Worm (Caenorhabditis elegans): ENCODE data around the gene cyk-4.

DNA sequence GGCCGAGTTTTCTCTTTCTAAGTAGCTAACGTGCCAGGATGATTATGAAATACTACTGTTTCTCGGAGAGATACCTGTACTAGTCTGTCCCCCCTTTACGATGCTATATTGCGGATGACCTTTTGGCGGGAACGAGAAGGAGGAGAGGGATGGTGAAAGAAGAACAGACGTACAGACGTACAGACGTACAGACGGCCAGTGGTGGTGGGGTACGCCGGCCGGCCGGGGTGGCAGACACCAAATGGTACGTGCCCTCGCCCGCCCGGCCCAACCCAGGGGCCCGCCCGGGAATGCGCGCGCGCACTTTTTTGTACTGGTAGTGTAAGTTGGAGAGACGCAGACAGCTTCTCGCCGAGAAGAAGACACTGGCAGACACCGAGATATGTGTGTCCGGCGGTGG is 50.0 kb downstream of the cyk-4 start:
- TF ChIP-seq sptf-1 (tag; optimal IDR thresholded peaks at IDR 0.05) (no peak), ztf-11 (tag; optimal IDR thresholded peaks at IDR 0.05) (no peak), fkh-10 (GFP tag; optimal IDR thresholded peaks at IDR 0.05) (no peak), lin-39 (tag; optimal IDR thresholded peaks at IDR 0.05) (no peak), nhr-76 (tag; optimal IDR thresholded peaks at IDR 0.05) (no peak), nhr-28 (tag; optimal IDR thresholded peaks at IDR 0.05) (no peak), nhr-84 (tag; optimal IDR thresholded peaks at IDR 0.05) (no peak), xbp-1 (tag; optimal IDR thresholded peaks at IDR 0.05) (no peak), snu-23 (GFP tag; optimal IDR thresholded peaks at IDR 0.05) (no peak), egl-27 (tag; optimal IDR thresholded peaks at IDR 0.05) (no peak), aly-2 (tag; optimal IDR thresholded peaks at IDR 0.05) (no peak), nhr-71 (tag; optimal IDR thresholded peaks at IDR 0.05) (no peak)
